Worm (Caenorhabditis elegans) whole organism, mixed stage, embryonic: ENCODE measurements around the gene T05C1.2.

Source experiments
- M03D4.4 ChIP-seq: sonication (generic microtip); optimal IDR thresholded peaks from 2 replicates; lab custom pipeline; 2017; ENCODE audit warnings: mild to moderate bottlenecking, missing genetic modification characterization, missing compliant biosample characterization
- blmp-1 ChIP-seq: fragments of 150-350 bp; optimal IDR thresholded peaks from 2 replicates; lab custom pipeline; 2014; ENCODE audit warnings: missing biosample characterization, missing genetic modification characterization
- ceh-39 ChIP-seq: fragments of 150-350 bp; optimal IDR thresholded peaks from 2 replicates; lab custom pipeline; 2014; ENCODE audit warnings: missing biosample characterization, missing genetic modification characterization
- ceh-43 ChIP-seq: fragments of 200-800 bp; sonication (Bioruptor generic); optimal IDR thresholded peaks from 2 replicates; lab custom pipeline; 2018; ENCODE audit warnings: mild to moderate bottlenecking, missing genetic modification characterization, moderate library complexity, missing compliant biosample characterization
- ceh-83 ChIP-seq: fragments of 200-800 bp; sonication (Bioruptor generic); optimal IDR thresholded peaks from 2 replicates; lab custom pipeline; 2018; ENCODE audit warnings: mild to moderate bottlenecking, missing genetic modification characterization, missing compliant biosample characterization
- ces-1 ChIP-seq: fragments of 150-350 bp; optimal IDR thresholded peaks from 2 replicates; lab custom pipeline; 2014; ENCODE audit warnings: missing biosample characterization, missing genetic modification reagents, missing genetic modification characterization
- cnd-1 ChIP-seq: fragments of 200-800 bp; sonication (Bioruptor generic); optimal IDR thresholded peaks from 2 replicates; lab custom pipeline; 2018; ENCODE audit warnings: mild to moderate bottlenecking, missing genetic modification characterization, missing compliant biosample characterization
- drap-1 ChIP-seq: fragments of 200-800 bp; sonication (Bioruptor generic); optimal IDR thresholded peaks from 3 replicates; lab custom pipeline; 2018; ENCODE audit warnings: mild to moderate bottlenecking, missing genetic modification characterization, missing compliant biosample characterization
- elt-3 ChIP-seq: fragments of 150-350 bp; optimal IDR thresholded peaks from 2 replicates; lab custom pipeline; 2014; ENCODE audit warnings: missing biosample characterization, missing genetic modification characterization
- flh-1 ChIP-seq: fragments of 200-800 bp; sonication (Bioruptor generic); optimal IDR thresholded peaks from 2 replicates; lab custom pipeline; 2018; ENCODE audit warnings: mild to moderate bottlenecking, missing genetic modification characterization, moderate library complexity, missing compliant biosample characterization
- ham-2 ChIP-seq: fragments of 200-800 bp; sonication (Bioruptor generic); optimal IDR thresholded peaks from 2 replicates; lab custom pipeline; 2018; ENCODE audit warnings: mild to moderate bottlenecking, missing genetic modification characterization, missing compliant biosample characterization
- hlh-1 ChIP-seq: fragments of 150-350 bp; optimal IDR thresholded peaks from 2 replicates; lab custom pipeline; 2014; ENCODE audit warnings: missing biosample characterization, missing genetic modification reagents, missing genetic modification characterization
- lin-32 ChIP-seq: fragments of 200-800 bp; sonication (Bioruptor generic); optimal IDR thresholded peaks from 2 replicates; lab custom pipeline; 2018; ENCODE audit warnings: mild to moderate bottlenecking, missing genetic modification characterization, missing compliant biosample characterization
- lsy-2 ChIP-seq: fragments of 150-350 bp; optimal IDR thresholded peaks from 2 replicates; lab custom pipeline; 2014; ENCODE audit warnings: missing biosample characterization, missing genetic modification characterization
- mab-5 ChIP-seq: fragments of 150-350 bp; optimal IDR thresholded peaks from 2 replicates; lab custom pipeline; 2014; ENCODE audit warnings: missing biosample characterization, missing genetic modification characterization
- mep-1 ChIP-seq: fragments of 150-350 bp; optimal IDR thresholded peaks from 2 replicates; lab custom pipeline; 2017; ENCODE audit warnings: missing biosample characterization, missing genetic modification reagents, missing genetic modification characterization, inconsistent platforms
- mls-2 ChIP-seq: sonication (generic microtip); optimal IDR thresholded peaks from 2 replicates; lab custom pipeline; 2016; ENCODE audit warnings: mild to moderate bottlenecking, missing genetic modification characterization, moderate library complexity, missing compliant biosample characterization
- nhr-12 ChIP-seq: fragments of 150-350 bp; optimal IDR thresholded peaks from 2 replicates; lab custom pipeline; 2014; ENCODE audit warnings: missing biosample characterization, missing genetic modification characterization
- nhr-237 ChIP-seq: fragments of 150-350 bp; optimal IDR thresholded peaks from 2 replicates; lab custom pipeline; 2014; ENCODE audit warnings: missing biosample characterization, missing genetic modification characterization
- nhr-28 ChIP-seq: fragments of 150-350 bp; optimal IDR thresholded peaks from 2 replicates; lab custom pipeline; 2014; ENCODE audit warnings: missing biosample characterization, missing genetic modification characterization
- nhr-76 ChIP-seq: sonication (generic microtip); optimal IDR thresholded peaks from 2 replicates; lab custom pipeline; 2017; ENCODE audit warnings: missing biosample characterization, missing genetic modification characterization
- pha-4 ChIP-seq: fragments of 150-350 bp; optimal IDR thresholded peaks from 2 replicates; lab custom pipeline; 2018; ENCODE audit warnings: missing biosample characterization, missing genetic modification reagents, missing genetic modification characterization
- sem-2 ChIP-seq: fragments of 200-800 bp; sonication (Bioruptor generic); optimal IDR thresholded peaks from 2 replicates; lab custom pipeline; 2018; ENCODE audit warnings: mild to moderate bottlenecking, missing genetic modification characterization, missing compliant biosample characterization
- snpc-4 ChIP-seq: fragments of 150-350 bp; optimal IDR thresholded peaks from 2 replicates; lab custom pipeline; 2014; ENCODE audit warnings: missing biosample characterization, missing genetic modification characterization
- sptf-1 ChIP-seq: sonication (generic microtip); optimal IDR thresholded peaks from 2 replicates; lab custom pipeline; 2017; ENCODE audit warnings: mild to moderate bottlenecking, missing genetic modification characterization, moderate library complexity, missing compliant biosample characterization
- tbx-8 ChIP-seq: fragments of 200-800 bp; sonication (Bioruptor generic); optimal IDR thresholded peaks from 2 replicates; lab custom pipeline; 2018; ENCODE audit warnings: mild to moderate bottlenecking, missing genetic modification characterization, moderate library complexity, missing compliant biosample characterization
- unc-120 ChIP-seq: sonication (generic microtip); optimal IDR thresholded peaks from 2 replicates; lab custom pipeline; 2017; ENCODE audit warnings: missing genetic modification characterization, missing compliant biosample characterization; ENCODE audit not compliant: poor library complexity, severe bottlenecking
- unc-39 ChIP-seq: fragments of 150-350 bp; optimal IDR thresholded peaks from 2 replicates; lab custom pipeline; 2014; ENCODE audit warnings: missing biosample characterization, missing genetic modification characterization
- unc-62 ChIP-seq: fragments of 150-350 bp; optimal IDR thresholded peaks from 2 replicates; lab custom pipeline; 2014; ENCODE audit warnings: missing biosample characterization, missing genetic modification reagents, missing genetic modification characterization
- zip-8 ChIP-seq: fragments of 150-350 bp; optimal IDR thresholded peaks from 2 replicates; lab custom pipeline; 2014; ENCODE audit warnings: missing biosample characterization, missing genetic modification characterization
- ztf-11 ChIP-seq: fragments of 150-350 bp; optimal IDR thresholded peaks from 2 replicates; lab custom pipeline; 2014; ENCODE audit warnings: missing biosample characterization, missing genetic modification characterization

Gene T05C1.2

DNA sequence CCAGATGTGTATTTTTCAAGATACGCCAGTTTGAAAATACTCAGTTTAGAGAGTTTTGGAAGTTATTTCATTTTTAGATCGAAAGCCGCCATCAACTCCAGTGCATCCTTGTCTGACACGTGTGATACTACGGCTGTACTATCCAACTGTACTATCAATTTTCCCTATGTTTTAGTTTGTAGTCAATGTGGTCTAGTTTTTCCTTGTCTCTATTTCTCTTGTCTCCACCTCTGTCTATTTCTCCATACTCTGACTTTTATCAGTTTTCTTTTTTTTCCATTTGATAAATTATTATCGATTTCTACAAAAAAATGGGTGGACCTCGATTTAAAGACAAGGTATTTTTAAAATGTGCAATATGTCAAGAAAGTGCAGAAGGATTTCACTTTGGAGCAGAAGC, 43.3 kb downstream of the T05C1.2 start, which contains the start of gene nhr-16:
Gene nhr-16, plus strand, starts transcription at position 205 of the 400 bp plus-strand sequence.
- TF ChIP-seq ceh-39 (tag; lab: Kevin White, UChicago) (no peak), mls-2 (tag; lab: Kevin White, UChicago) (no peak), flh-1 (GFP tag; lab: Kevin White, UChicago) (no peak), unc-62 (no peak), unc-120 (tag; lab: Kevin White, UChicago) (no peak)

DNA sequence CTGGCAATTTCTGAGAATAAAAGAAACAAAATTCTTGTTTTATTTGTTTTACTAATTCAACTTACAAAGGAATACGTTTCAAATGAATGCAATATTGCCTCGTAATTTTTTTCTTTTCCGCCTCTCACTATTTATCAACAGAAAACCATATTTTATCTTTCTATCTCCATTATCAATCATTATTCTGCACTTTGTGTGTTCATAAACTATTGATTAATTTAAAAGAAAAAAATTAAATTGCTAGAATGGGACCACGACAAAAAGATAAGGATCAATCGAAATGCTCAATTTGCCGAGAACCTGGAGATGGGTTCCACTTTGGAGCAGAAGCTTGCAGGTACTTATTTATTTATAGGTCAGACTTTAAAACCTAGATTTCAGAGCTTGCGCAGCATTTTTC, 46.8 kb downstream of the T05C1.2 start, which contains the start of gene nhr-273:
Gene nhr-273, plus strand, starts transcription at position 167 of the 400 bp plus-strand sequence.
- no peak for TF ChIP-seq lsy-2
- no peak for TF ChIP-seq ceh-43 (GFP tag; lab: Kevin White, UChicago)
- no peak for TF ChIP-seq nhr-28 (tag; lab: Kevin White, UChicago)
- no peak for TF ChIP-seq drap-1
- no peak for TF ChIP-seq sem-2 (GFP tag; lab: Kevin White, UChicago)
- no peak for TF ChIP-seq unc-39
- no peak for TF ChIP-seq cnd-1 (tag; lab: Kevin White, UChicago)
- TF ChIP-seq mab-5, result no peak
- no peak for TF ChIP-seq ces-1 (GFP tag; lab: Kevin White, UChicago)
- TF ChIP-seq flh-1 (GFP tag; lab: Kevin White, UChicago), result no peak
- no peak for TF ChIP-seq hlh-1
- no peak for TF ChIP-seq snpc-4
- no peak for TF ChIP-seq nhr-76 (tag; lab: Kevin White, UChicago)
- no peak for TF ChIP-seq blmp-1 (tag; lab: Kevin White, UChicago)
- no peak for TF ChIP-seq nhr-12 (tag; lab: Kevin White, UChicago)
- no peak for TF ChIP-seq ceh-39 (tag; lab: Kevin White, UChicago)
- no peak for TF ChIP-seq ztf-11

DNA sequence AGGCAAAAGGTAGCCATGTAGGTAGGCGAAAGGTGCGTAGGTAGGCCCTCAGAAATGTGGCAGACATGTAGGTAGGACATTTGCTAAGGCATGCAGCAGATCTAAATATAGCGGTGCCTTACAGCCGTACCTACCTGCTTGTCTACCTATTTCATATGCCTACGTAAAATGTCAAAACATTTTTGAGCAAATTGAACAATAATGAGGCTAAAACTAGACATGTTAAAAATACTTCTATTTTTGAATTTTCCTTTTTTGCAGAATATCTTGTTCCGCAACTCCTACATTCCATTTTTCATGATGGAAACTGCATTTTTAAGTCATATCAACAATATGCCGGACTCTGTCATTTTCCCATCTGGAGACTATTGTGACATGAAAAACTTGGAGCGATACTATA, 47.6 kb downstream of the T05C1.2 start:
- TF ChIP-seq ceh-83 (GFP tag; lab: Kevin White, UChicago), result no peak
- TF ChIP-seq zip-8 (tag; lab: Kevin White, UChicago), result no peak
- no peak for TF ChIP-seq nhr-12 (tag; lab: Kevin White, UChicago)
- no peak for TF ChIP-seq snpc-4
- no peak for TF ChIP-seq elt-3 (tag; lab: Kevin White, UChicago)
- TF ChIP-seq flh-1 (GFP tag; lab: Kevin White, UChicago), result no peak
- TF ChIP-seq pha-4, result no peak
- no peak for TF ChIP-seq mep-1
- TF ChIP-seq nhr-76 (tag; lab: Kevin White, UChicago), result no peak
- TF ChIP-seq lin-32 (GFP tag; lab: Kevin White, UChicago), result no peak
- TF ChIP-seq drap-1, result no peak
- TF ChIP-seq ham-2 (GFP tag; lab: Kevin White, UChicago), result no peak
- TF ChIP-seq M03D4.4 (tag; lab: Kevin White, UChicago), result no peak
- no peak for TF ChIP-seq ztf-11

DNA sequence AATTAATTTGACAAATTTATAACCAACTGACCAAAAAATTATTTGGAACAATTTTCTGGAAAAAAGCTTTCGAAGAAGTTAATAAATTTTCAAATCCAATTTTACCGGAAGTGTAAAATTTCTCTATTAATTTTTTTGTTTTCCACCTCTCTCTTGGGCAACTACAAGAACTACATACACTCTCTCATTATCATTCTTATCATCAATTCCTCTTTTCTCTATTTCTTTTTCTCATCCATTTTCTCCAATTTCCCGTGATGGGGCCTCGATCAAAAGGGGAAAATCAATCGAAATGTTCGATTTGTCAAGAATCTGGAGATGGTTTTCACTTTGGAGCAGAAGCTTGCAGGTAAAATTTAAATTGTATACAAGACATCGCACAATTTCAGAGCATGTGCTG, 48.8 kb downstream of the T05C1.2 start, which contains the start of gene nhr-109:
Gene nhr-109, plus strand, starts transcription at position 222 of the 400 bp plus-strand sequence.
- TF ChIP-seq drap-1, result no peak
- no peak for TF ChIP-seq ceh-43 (GFP tag; lab: Kevin White, UChicago)
- TF ChIP-seq tbx-8 (GFP tag; lab: Kevin White, UChicago), result no peak
- TF ChIP-seq lsy-2, result no peak
- no peak for TF ChIP-seq lin-32 (GFP tag; lab: Kevin White, UChicago)
- no peak for TF ChIP-seq sptf-1 (tag; lab: Kevin White, UChicago)
- no peak for TF ChIP-seq unc-120 (tag; lab: Kevin White, UChicago)
- no peak for TF ChIP-seq ceh-39 (tag; lab: Kevin White, UChicago)
- TF ChIP-seq M03D4.4 (tag; lab: Kevin White, UChicago), result no peak
- no peak for TF ChIP-seq nhr-28 (tag; lab: Kevin White, UChicago)
- TF ChIP-seq pha-4, result no peak
- no peak for TF ChIP-seq nhr-237 (tag; lab: Kevin White, UChicago)
- TF ChIP-seq mls-2 (tag; lab: Kevin White, UChicago), result no peak
- no peak for TF ChIP-seq ces-1 (GFP tag; lab: Kevin White, UChicago)
- TF ChIP-seq flh-1 (GFP tag; lab: Kevin White, UChicago), result no peak
- no peak for TF ChIP-seq nhr-76 (tag; lab: Kevin White, UChicago)
- TF ChIP-seq blmp-1 (tag; lab: Kevin White, UChicago), result no peak
- no peak for TF ChIP-seq nhr-12 (tag; lab: Kevin White, UChicago)
